Fruit fly (Drosophila melanogaster): ENCODE results near the gene CG5346.

dm6 chr3R:22568508-22568907 is 40.0 kb upstream of the CG5346 start:
- TF ChIP-seq br (GFP tag; optimal IDR thresholded peaks at IDR 0.05) (no peak), pan (optimal IDR thresholded peaks at IDR 0.05) (no peak), woc (GFP tag; optimal IDR thresholded peaks at IDR 0.05) (no peak), h (GFP tag; optimal IDR thresholded peaks at IDR 0.05) (no peak), Sp1 (GFP tag; optimal IDR thresholded peaks at IDR 0.05) (no peak), Dfd (GFP tag; optimal IDR thresholded peaks at IDR 0.05) (no peak), Hr78 (GFP tag; optimal IDR thresholded peaks at IDR 0.05) (no peak), Jra (GFP tag; optimal IDR thresholded peaks at IDR 0.05) (no peak), CG32264 (GFP tag; optimal IDR thresholded peaks at IDR 0.05) (no peak), CrebA (GFP tag; optimal IDR thresholded peaks at IDR 0.05; ENCODE audit: borderline replicate concordance) (no peak), rgr (GFP tag; optimal IDR thresholded peaks at IDR 0.05) (no peak)

All from whole organism, wandering third instar larva.